Worm (Caenorhabditis elegans) whole organism, young adult: ENCODE data around the gene irld-17.

Experiments
- C06A6.2 ChIP-seq: fragments of 200-800 bp; sonication (Bioruptor generic); conservative IDR thresholded peaks from 2 replicates; pipeline ENCODE4 v1.3.6; 2022; ENCODE audit warnings: missing genetic modification characterization, missing compliant biosample characterization
- F33H1.4 ChIP-seq: fragments of 200-800 bp; sonication (Bioruptor generic); IDR thresholded peaks from 2 replicates; pipeline ENCODE4 v1.3.6; 2022; ENCODE audit warnings: missing genetic modification reagents, missing genetic modification characterization, missing compliant biosample characterization
- F55B11.4 ChIP-seq: sonication (generic microtip); optimal IDR thresholded peaks from 2 replicates; lab custom pipeline; 2016; ENCODE audit warnings: missing compliant biosample characterization, missing genetic modification characterization, borderline replicate concordance; ENCODE audit not compliant: insufficient read depth
- T07F8.4 ChIP-seq: sonication (generic microtip); optimal IDR thresholded peaks from 2 replicates; lab custom pipeline; 2016; ENCODE audit warnings: mild to moderate bottlenecking, missing genetic modification characterization, moderate library complexity, missing compliant biosample characterization
- T26A5.8 ChIP-seq: sonication (generic microtip); optimal IDR thresholded peaks from 2 replicates; lab custom pipeline; 2016; ENCODE audit warnings: missing genetic modification characterization, missing compliant biosample characterization
- Y56A3A.18 ChIP-seq: fragments of 200-800 bp; sonication (Bioruptor generic); IDR thresholded peaks from 2 replicates; pipeline ENCODE4 v1.3.6; 2022; ENCODE audit warnings: missing genetic modification reagents, missing genetic modification characterization, missing compliant biosample characterization
- akir-1 ChIP-seq: fragments of 200-800 bp; sonication (Bioruptor generic); optimal IDR thresholded peaks from 2 replicates; lab custom pipeline; 2018; ENCODE audit warnings: mild to moderate bottlenecking, missing genetic modification characterization, moderate library complexity, missing compliant biosample characterization
- aptf-2 ChIP-seq: fragments of 200-800 bp; sonication (Bioruptor generic); conservative IDR thresholded peaks from 2 replicates; pipeline ENCODE4 v1.3.6; 2022; ENCODE audit warnings: missing genetic modification reagents, missing genetic modification characterization, missing compliant biosample characterization
- aptf-3 ChIP-seq: fragments of 200-800 bp; sonication (Bioruptor generic); IDR thresholded peaks from 2 replicates; pipeline ENCODE4 v1.3.6; 2022; ENCODE audit warnings: missing genetic modification characterization, missing compliant biosample characterization
- atf-7 ChIP-seq: sonication (generic microtip); optimal IDR thresholded peaks from 2 replicates; lab custom pipeline; 2017; ENCODE audit warnings: mild to moderate bottlenecking, missing genetic modification characterization, missing compliant biosample characterization
- athp-1 ChIP-seq: sonication (generic microtip); optimal IDR thresholded peaks from 2 replicates; lab custom pipeline; 2017; ENCODE audit warnings: mild to moderate bottlenecking, missing genetic modification characterization, missing compliant biosample characterization
- attf-3 ChIP-seq: fragments of 200-800 bp; sonication (Bioruptor generic); conservative IDR thresholded peaks from 2 replicates; pipeline ENCODE4 v1.3.6; 2022; ENCODE audit warnings: missing genetic modification reagents, missing genetic modification characterization, missing compliant biosample characterization
- cebp-2 ChIP-seq: fragments of 200-800 bp; sonication (Bioruptor generic); IDR thresholded peaks from 2 replicates; pipeline ENCODE4 v1.3.6; 2022; ENCODE audit warnings: missing genetic modification characterization, missing compliant biosample characterization
- ceh-58 ChIP-seq: fragments of 200-800 bp; sonication (Bioruptor generic); IDR thresholded peaks from 2 replicates; pipeline ENCODE4 v1.3.6; 2022; ENCODE audit warnings: missing genetic modification characterization, missing compliant biosample characterization
- dpl-1 ChIP-seq: fragments of 150-350 bp; optimal IDR thresholded peaks from 2 replicates; lab custom pipeline; 2014; ENCODE audit warnings: missing biosample characterization, missing genetic modification reagents, missing genetic modification characterization
- egrh-3 ChIP-seq: fragments of 200-800 bp; sonication (Bioruptor generic); IDR thresholded peaks from 2 replicates; pipeline ENCODE4 v1.3.6; 2022; ENCODE audit warnings: missing genetic modification reagents, missing genetic modification characterization, missing compliant biosample characterization
- gei-17 ChIP-seq: fragments of 200-800 bp; sonication (Bioruptor generic); optimal IDR thresholded peaks from 2 replicates; lab custom pipeline; 2018; ENCODE audit warnings: mild to moderate bottlenecking, missing genetic modification characterization, missing compliant biosample characterization
- hlh-26 ChIP-seq: fragments of 200-800 bp; sonication (Bioruptor generic); conservative IDR thresholded peaks from 2 replicates; pipeline ENCODE4 v1.3.6; 2022; ENCODE audit warnings: missing genetic modification reagents, missing genetic modification characterization, missing compliant biosample characterization
- hmg-1.2 ChIP-seq: fragments of 200-800 bp; sonication (Bioruptor generic); IDR thresholded peaks from 2 replicates; pipeline ENCODE4 v1.3.6; 2022; ENCODE audit warnings: missing genetic modification reagents, missing genetic modification characterization, missing compliant biosample characterization
- hmg-20 ChIP-seq: fragments of 200-800 bp; sonication (Bioruptor generic); IDR thresholded peaks from 2 replicates; pipeline ENCODE4 v1.3.6; 2022; ENCODE audit warnings: missing genetic modification reagents, missing genetic modification characterization, missing compliant biosample characterization
- lin-26 ChIP-seq: fragments of 200-800 bp; sonication (Bioruptor generic); IDR thresholded peaks from 2 replicates; pipeline ENCODE4 v1.3.6; 2022; ENCODE audit warnings: missing genetic modification reagents, missing genetic modification characterization, missing compliant biosample characterization
- lin-35 ChIP-seq, 3 experiments: fragments of 150-350 bp in 2 of 3; sonication (generic microtip) in 1 of 3; optimal IDR thresholded peaks; 2 replicates each; lab custom pipeline; 2014 to 2018; ENCODE audit warnings: missing biosample characterization in 3 of 3, missing genetic modification characterization in 3 of 3, missing genetic modification reagents in 3 of 3
- lsl-1 ChIP-seq: fragments of 200-800 bp; sonication (Bioruptor generic); optimal IDR thresholded peaks from 2 replicates; lab custom pipeline; 2018; ENCODE audit warnings: mild to moderate bottlenecking, missing genetic modification characterization, moderate library complexity, missing compliant biosample characterization
- madf-10 ChIP-seq: sonication (generic microtip); optimal IDR thresholded peaks from 2 replicates; lab custom pipeline; 2016; ENCODE audit warnings: mild to moderate bottlenecking, missing genetic modification characterization, missing compliant biosample characterization
- madf-8 ChIP-seq: fragments of 200-800 bp; sonication (Bioruptor generic); conservative IDR thresholded peaks from 2 replicates; pipeline ENCODE4 v1.3.6; 2022; ENCODE audit warnings: missing genetic modification reagents, missing genetic modification characterization, missing compliant biosample characterization
- mxl-1 ChIP-seq: sonication (generic microtip); optimal IDR thresholded peaks from 2 replicates; lab custom pipeline; 2016; ENCODE audit warnings: missing genetic modification characterization, missing compliant biosample characterization
- nhr-80 ChIP-seq: sonication (generic microtip); optimal IDR thresholded peaks from 2 replicates; lab custom pipeline; 2016; ENCODE audit warnings: missing genetic modification characterization, missing compliant biosample characterization
- nhr-90 ChIP-seq: sonication (generic microtip); optimal IDR thresholded peaks from 2 replicates; lab custom pipeline; 2016; ENCODE audit warnings: missing genotype, mild to moderate bottlenecking, missing genetic modification characterization, missing compliant biosample characterization
- rpc-1 ChIP-seq, 2 experiments: fragments of 150-350 bp in 1 of 2; sonication (generic microtip) in 1 of 2; optimal IDR thresholded peaks; 2 replicates each; lab custom pipeline; 2014 to 2018; ENCODE audit warnings: missing biosample characterization in 1 of 2, missing genetic modification characterization in 1 of 2, missing genetic modification reagents in 1 of 2, missing genotype in 1 of 2
- somi-1 ChIP-seq: fragments of 200-800 bp; sonication (Bioruptor generic); optimal IDR thresholded peaks from 2 replicates; lab custom pipeline; 2018; ENCODE audit warnings: mild to moderate bottlenecking, missing genetic modification characterization, missing compliant biosample characterization
- sptf-2 ChIP-seq: fragments of 200-800 bp; sonication (Bioruptor generic); optimal IDR thresholded peaks from 2 replicates; lab custom pipeline; 2018; ENCODE audit warnings: mild to moderate bottlenecking, missing genetic modification characterization, missing compliant biosample characterization
- tbp1 ChIP-seq: fragments of 200-800 bp; sonication (Bioruptor generic); optimal IDR thresholded peaks from 2 replicates; lab custom pipeline; 2018; ENCODE audit warnings: mild to moderate bottlenecking, missing genetic modification characterization, missing compliant biosample characterization
- tbx-9 ChIP-seq: sonication (generic microtip); optimal IDR thresholded peaks from 2 replicates; lab custom pipeline; 2016; ENCODE audit warnings: borderline replicate concordance, missing genetic modification characterization, inconsistent platforms, missing compliant biosample characterization
- unc-130 ChIP-seq: sonication (generic microtip); optimal IDR thresholded peaks from 2 replicates; lab custom pipeline; 2016; ENCODE audit warnings: missing genetic modification reagents, missing genetic modification characterization, missing compliant biosample characterization
- ztf-26 ChIP-seq: sonication (generic microtip); optimal IDR thresholded peaks from 2 replicates; lab custom pipeline; 2017; ENCODE audit warnings: missing genetic modification characterization, missing compliant biosample characterization

The irld-17 gene

DNA sequence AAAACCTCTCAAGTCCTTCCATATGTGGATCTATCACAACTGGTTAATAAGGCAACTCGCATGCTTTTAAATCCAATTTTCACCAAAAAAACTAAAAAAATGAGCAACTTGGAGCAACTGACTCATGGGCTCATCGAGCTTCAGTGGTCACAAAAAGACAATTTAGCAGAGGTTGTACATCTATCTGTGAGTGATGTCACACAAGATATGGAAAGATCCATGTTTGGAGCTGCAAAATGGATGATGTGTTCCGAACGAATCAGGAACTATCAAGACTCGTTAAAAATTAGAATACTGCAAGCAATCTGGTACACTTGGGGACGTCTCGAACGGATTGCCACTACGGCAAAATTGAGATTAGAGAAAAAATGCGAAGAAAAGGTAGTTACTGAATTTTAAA lies 20.2 kb upstream of the irld-17 start:
- TF ChIP-seq lin-26 (GFP tag; lab: Robert Waterston, UW) = no peak
- TF ChIP-seq hmg-1.2 (GFP tag; lab: Robert Waterston, UW) = no peak
- TF ChIP-seq hmg-20 = no peak
- TF ChIP-seq mxl-1 = no peak
- no peak for TF ChIP-seq T07F8.4
- no peak for TF ChIP-seq aptf-2 (GFP tag; lab: Robert Waterston, UW)
- no peak for TF ChIP-seq unc-130
- no peak for TF ChIP-seq akir-1 (GFP tag; lab: Kevin White, UChicago)
- TF ChIP-seq gei-17 = no peak

DNA sequence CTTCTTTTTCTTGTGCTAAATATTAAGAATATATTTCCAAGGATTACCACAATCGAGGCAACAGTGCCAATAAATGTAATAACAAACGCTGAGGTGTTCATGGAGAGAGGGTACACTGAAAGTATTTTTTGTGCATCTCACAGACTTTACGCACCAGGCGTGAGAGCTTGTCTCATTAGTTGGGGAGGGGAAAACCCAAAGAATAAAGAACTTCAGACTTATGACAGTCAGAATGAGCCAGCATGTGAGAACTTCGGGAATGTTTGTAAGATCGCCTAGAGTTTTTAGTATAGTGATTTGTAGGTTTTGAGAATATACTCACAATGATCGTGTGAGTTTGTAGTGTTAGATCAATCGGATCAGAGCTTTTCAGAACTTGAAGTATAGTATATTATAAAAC lies 17.1 kb upstream of the irld-17 start, which contains the start of gene srbc-41:
srbc-41 (minus strand) TSS at position 101 of the 400 bp plus-strand sequence.
- TF ChIP-seq madf-10 (tag; lab: Kevin White, UChicago) (no peak), rpc-1 (optimal IDR thresholded peaks at IDR 0.05; lab: Kevin White, UChicago) (no peak), rpc-1 (tag; optimal IDR thresholded peaks at IDR 0.05; lab: Kevin White, UChicago) (no peak), F33H1.4 (GFP tag; lab: Robert Waterston, UW) (no peak), C06A6.2 (GFP tag; lab: Robert Waterston, UW) (no peak), aptf-2 (GFP tag; lab: Robert Waterston, UW) (no peak), ceh-58 (GFP tag; lab: Robert Waterston, UW) (no peak), gei-17 (no peak), egrh-3 (GFP tag; lab: Robert Waterston, UW) (no peak), T07F8.4 (no peak), T26A5.8 (tag; lab: Kevin White, UChicago) (no peak), madf-8 (no peak), tbp1 (no peak), tbx-9 (tag; lab: Kevin White, UChicago) (no peak), hmg-20 (no peak), dpl-1 (no peak), hlh-26 (GFP tag; lab: Robert Waterston, UW) (no peak), aptf-3 (GFP tag; lab: Robert Waterston, UW) (no peak), atf-7 (tag; lab: Kevin White, UChicago) (no peak), Y56A3A.18 (GFP tag; lab: Robert Waterston, UW) (no peak)
- TF ChIP-seq, all 124 proteins: peak for 0

DNA sequence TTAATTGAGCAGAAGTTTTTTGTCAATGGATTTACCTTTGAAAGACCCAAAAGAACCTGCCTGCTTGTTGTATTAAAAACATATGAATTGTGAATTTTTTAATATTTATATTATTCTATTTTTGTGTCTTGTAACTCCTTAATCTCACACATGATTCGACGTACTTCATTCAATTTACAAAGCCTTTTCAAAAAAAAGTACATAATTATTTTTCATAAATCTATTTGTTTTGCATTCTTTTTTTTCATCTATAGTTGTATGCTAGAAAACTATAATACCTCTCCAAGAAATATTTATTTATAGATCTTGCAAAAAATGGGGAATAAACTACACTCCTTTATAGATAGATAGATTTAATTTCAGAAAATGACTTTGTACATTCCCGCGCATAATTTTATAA lies 13.1 kb upstream of the irld-17 start, which contains the start of gene nhr-179:
nhr-179 (minus strand) TSS at position 101 of the 400 bp plus-strand sequence.
- TF ChIP-seq nhr-90 (tag; lab: Kevin White, UChicago) (no peak), somi-1 (GFP tag; lab: Kevin White, UChicago) (no peak), ztf-26 (no peak), unc-130 (no peak), madf-8 (no peak), T07F8.4 (no peak), lsl-1 (GFP tag; lab: Kevin White, UChicago) (no peak), cebp-2 (no peak), F55B11.4 (no peak), attf-3 (GFP tag; lab: Robert Waterston, UW) (no peak), tbp1 (no peak), nhr-80 (tag; lab: Kevin White, UChicago) (no peak), mxl-1 (no peak), athp-1 (tag; lab: Kevin White, UChicago) (no peak), lin-35 (GFP tag; optimal IDR thresholded peaks at IDR 0.05; lab: Kevin White, UChicago) (no peak), atf-7 (tag; lab: Kevin White, UChicago) (no peak), sptf-2 (no peak)

ce11 chrV:1620537-1620936 lies 11.3 kb upstream of the irld-17 start:
- no peak for TF ChIP-seq mxl-1
- TF ChIP-seq hmg-1.2 (GFP tag; lab: Robert Waterston, UW) = peak; percentile 95
